Fruit fly (Drosophila melanogaster) whole organism, embryonic: ENCODE data around the gene CG44837.

Experiments used
- Atf-2 ChIP-seq: fragments of 200-800 bp; sonication (Bioruptor generic); optimal IDR thresholded peaks from 2 replicates; lab custom pipeline; 2016; ENCODE audit warnings: missing biosample characterization, missing genetic modification characterization
- CG1024 ChIP-seq: fragments of 200-800 bp; sonication (Bioruptor generic); IDR thresholded peaks from 2 replicates; pipeline ENCODE4 v1.3.6; 2022; ENCODE audit warnings: missing biosample characterization, missing genetic modification characterization
- CG10431 ChIP-seq: fragments of 200-800 bp; sonication (Bioruptor generic); optimal IDR thresholded peaks from 3 replicates; lab custom pipeline; 2018; ENCODE audit warnings: missing biosample characterization, mild to moderate bottlenecking, missing genetic modification characterization
- CG11085 ChIP-seq: fragments of 200-800 bp; sonication (Bioruptor generic); IDR thresholded peaks from 2 replicates; pipeline ENCODE4 v1.3.6; 2022; ENCODE audit warnings: missing biosample characterization, missing genetic modification characterization
- CG11456 ChIP-seq: fragments of 200-800 bp; sonication (Bioruptor generic); IDR thresholded peaks from 3 replicates; pipeline ENCODE4 v1.3.6; 2022; ENCODE audit warnings: missing biosample characterization, missing genetic modification characterization
- CG12104 ChIP-seq: fragments of 200-800 bp; sonication (Bioruptor generic); optimal IDR thresholded peaks from 3 replicates; lab custom pipeline; 2016; ENCODE audit warnings: missing biosample characterization, missing genetic modification characterization
- CG13775 ChIP-seq: fragments of 200-800 bp; sonication (Bioruptor generic); optimal IDR thresholded peaks from 3 replicates; lab custom pipeline; 2017; ENCODE audit warnings: missing biosample characterization, mild to moderate bottlenecking, missing genetic modification characterization
- CG14441 ChIP-seq: fragments of 200-800 bp; sonication (Bioruptor generic); IDR thresholded peaks from 2 replicates; pipeline ENCODE4 v1.3.6; 2022; ENCODE audit warnings: missing biosample characterization, missing genetic modification characterization
- CG15011 ChIP-seq: fragments of 200-800 bp; sonication (Bioruptor generic); optimal IDR thresholded peaks from 3 replicates; lab custom pipeline; 2018; ENCODE audit warnings: missing biosample characterization, mild to moderate bottlenecking, missing genetic modification characterization
- CG15479 ChIP-seq: fragments of 200-800 bp; sonication (Bioruptor generic); optimal IDR thresholded peaks from 3 replicates; lab custom pipeline; 2019; ENCODE audit warnings: missing biosample characterization, mild to moderate bottlenecking, missing genetic modification characterization, moderate library complexity
- CG16863 ChIP-seq: fragments of 200-800 bp; sonication (Bioruptor generic); optimal IDR thresholded peaks from 3 replicates; lab custom pipeline; 2016; ENCODE audit warnings: missing biosample characterization, missing genetic modification characterization
- CG3838 ChIP-seq: fragments of 200-800 bp; sonication (Bioruptor generic); optimal IDR thresholded peaks from 3 replicates; lab custom pipeline; 2016; ENCODE audit warnings: missing biosample characterization, missing genetic modification characterization
- CG7786 ChIP-seq: fragments of 200-800 bp; sonication (Bioruptor generic); optimal IDR thresholded peaks from 2 replicates; lab custom pipeline; 2016; ENCODE audit warnings: missing biosample characterization, missing genetic modification characterization
- CG8478 ChIP-seq: fragments of >200 bp; optimal IDR thresholded peaks from 2 replicates; lab custom pipeline; 2018
- CG9932 ChIP-seq: fragments of 200-800 bp; sonication (Bioruptor generic); IDR thresholded peaks from 2 replicates; pipeline ENCODE4 v1.3.6; 2022; ENCODE audit warnings: missing biosample characterization, missing genetic modification characterization
- Camta ChIP-seq: fragments of 200-800 bp; sonication (Bioruptor generic); optimal IDR thresholded peaks from 2 replicates; lab custom pipeline; 2016; ENCODE audit warnings: missing biosample characterization, missing genetic modification characterization
- CkIIα-i1 ChIP-seq: fragments of 200-800 bp; sonication (Bioruptor generic); IDR thresholded peaks from 2 replicates; pipeline ENCODE4 v1.3.6; 2022; ENCODE audit warnings: missing biosample characterization, missing genetic modification characterization
- Drgx ChIP-seq: fragments of 200-800 bp; sonication (Bioruptor generic); IDR thresholded peaks from 2 replicates; pipeline ENCODE4 v1.3.6; 2022; ENCODE audit warnings: missing biosample characterization, missing genetic modification characterization
- ERR ChIP-seq: fragments of 200-800 bp; sonication (Bioruptor generic); optimal IDR thresholded peaks from 2 replicates; lab custom pipeline; 2016; ENCODE audit warnings: missing biosample characterization, missing genetic modification characterization
- GATAe ChIP-seq: fragments of 200-800 bp; sonication (Bioruptor generic); conservative IDR thresholded peaks from 2 replicates; pipeline ENCODE4 v1.3.6; 2022; ENCODE audit warnings: missing biosample characterization, missing genetic modification characterization
- Gug ChIP-seq: fragments of 200-800 bp; sonication (Bioruptor generic); IDR thresholded peaks from 4 replicates; pipeline ENCODE4 v1.3.6; 2022; ENCODE audit warnings: missing biosample characterization, missing genetic modification characterization
- HLH54F ChIP-seq: fragments of 200-800 bp; sonication (Bioruptor generic); optimal IDR thresholded peaks from 3 replicates; lab custom pipeline; 2016; ENCODE audit warnings: missing biosample characterization, missing genetic modification characterization
- Lhr ChIP-seq: fragments of 200-800 bp; sonication (Bioruptor generic); optimal IDR thresholded peaks from 3 replicates; lab custom pipeline; 2017; ENCODE audit warnings: mild to moderate bottlenecking, missing biosample characterization, missing genetic modification reagents, missing genetic modification characterization
- Oli ChIP-seq: fragments of 200-800 bp; sonication (Bioruptor generic); optimal IDR thresholded peaks from 2 replicates; lab custom pipeline; 2018; ENCODE audit warnings: missing biosample characterization, mild to moderate bottlenecking, missing genetic modification characterization, moderate library complexity
- Opbp ChIP-seq: fragments of 200-800 bp; sonication (Bioruptor generic); IDR thresholded peaks from 3 replicates; pipeline ENCODE4 v1.3.6; 2022; ENCODE audit warnings: missing biosample characterization, missing genetic modification characterization; ENCODE audit not compliant: partially characterized antibody
- Sry-β ChIP-seq: fragments of 200-800 bp; sonication (Bioruptor generic); optimal IDR thresholded peaks from 2 replicates; lab custom pipeline; 2018; ENCODE audit warnings: missing biosample characterization, mild to moderate bottlenecking, missing genetic modification characterization, moderate library complexity
- Usf ChIP-seq: fragments of 200-800 bp; sonication (Bioruptor generic); optimal IDR thresholded peaks from 2 replicates; lab custom pipeline; 2017; ENCODE audit warnings: missing genotype, missing biosample characterization, missing genetic modification characterization
- ap ChIP-seq: fragments of 200-800 bp; sonication (Bioruptor generic); IDR thresholded peaks from 2 replicates; pipeline ENCODE4 v1.3.6; 2022; ENCODE audit warnings: missing biosample characterization, missing genetic modification characterization
- btn ChIP-seq: fragments of 200-800 bp; sonication (Bioruptor generic); optimal IDR thresholded peaks from 2 replicates; lab custom pipeline; 2016; ENCODE audit warnings: missing biosample characterization, missing genetic modification characterization
- chm ChIP-seq: fragments of 200-800 bp; sonication (Bioruptor generic); IDR thresholded peaks from 2 replicates; pipeline ENCODE4 v1.3.6; 2022; ENCODE audit warnings: missing biosample characterization, missing genetic modification characterization
- crc ChIP-seq: fragments of 200-800 bp; sonication (Bioruptor generic); optimal IDR thresholded peaks from 2 replicates; lab custom pipeline; 2016; ENCODE audit warnings: missing biosample characterization, missing genetic modification characterization
- dan ChIP-seq: fragments of 200-800 bp; sonication (Bioruptor generic); IDR thresholded peaks from 2 replicates; pipeline ENCODE4 v1.3.6; 2022; ENCODE audit warnings: missing biosample characterization, missing genetic modification characterization
- dmrt99B ChIP-seq: fragments of 200-800 bp; sonication (Bioruptor generic); optimal IDR thresholded peaks from 2 replicates; lab custom pipeline; 2018; ENCODE audit warnings: missing biosample characterization, mild to moderate bottlenecking, missing genetic modification characterization, moderate library complexity
- emc ChIP-seq: fragments of 200-800 bp; sonication (Bioruptor generic); optimal IDR thresholded peaks from 2 replicates; lab custom pipeline; 2016; ENCODE audit warnings: missing biosample characterization, missing genetic modification characterization
- gfzf ChIP-seq: fragments of 200-800 bp; sonication (Bioruptor generic); optimal IDR thresholded peaks from 2 replicates; lab custom pipeline; 2016; ENCODE audit warnings: missing biosample characterization, mild to moderate bottlenecking, missing genetic modification characterization, moderate library complexity
- gro ChIP-seq: fragments of 200-800 bp; sonication (Bioruptor generic); optimal IDR thresholded peaks from 2 replicates; lab custom pipeline; 2016; ENCODE audit warnings: missing biosample characterization, missing genetic modification characterization
- gsb-n ChIP-seq: fragments of 200-800 bp; sonication (Bioruptor generic); optimal IDR thresholded peaks from 3 replicates; lab custom pipeline; 2018; ENCODE audit warnings: missing biosample characterization, mild to moderate bottlenecking, missing genetic modification characterization
- hkb ChIP-seq, 2 experiments: fragments of 200-800 bp in 1 of 2; fragments of >200 bp in 1 of 2; sonication (Bioruptor generic) in 1 of 2; IDR thresholded peaks in 1 of 2; optimal IDR thresholded peaks in 1 of 2; 2 replicates each; pipeline versions ENCODE4 v1.3.6 to Lab custom; 2017 to 2022; ENCODE audit warnings: missing biosample characterization in 1 of 2, missing genetic modification characterization in 1 of 2
- kah ChIP-seq: fragments of 200-800 bp; sonication (Bioruptor generic); optimal IDR thresholded peaks from 2 replicates; lab custom pipeline; 2018; ENCODE audit warnings: missing biosample characterization, mild to moderate bottlenecking, missing genetic modification characterization
- kay ChIP-seq: fragments of 200-800 bp; sonication (Bioruptor generic); optimal IDR thresholded peaks from 2 replicates; lab custom pipeline; 2016; ENCODE audit warnings: missing biosample characterization, missing genetic modification characterization
- lilli ChIP-seq: fragments of 200-800 bp; sonication (Bioruptor generic); optimal IDR thresholded peaks from 3 replicates; lab custom pipeline; 2016; ENCODE audit warnings: missing biosample characterization, missing genetic modification characterization
- lov ChIP-seq, 2 experiments: fragments of 200-800 bp in 1 of 2; fragments of >200 bp in 1 of 2; sonication (Bioruptor generic) in 1 of 2; IDR thresholded peaks in 1 of 2; optimal IDR thresholded peaks in 1 of 2; 2 replicates in 1 of 2; 3 replicates in 1 of 2; pipeline versions ENCODE4 v1.3.6 to Lab custom; 2017 to 2022; ENCODE audit warnings: missing biosample characterization in 1 of 2, missing genetic modification characterization in 1 of 2
- luna ChIP-seq: fragments of 200-800 bp; sonication (Bioruptor generic); optimal IDR thresholded peaks from 2 replicates; lab custom pipeline; 2016; ENCODE audit warnings: missing biosample characterization, missing genetic modification characterization
- odd ChIP-seq: fragments of 200-800 bp; sonication (Bioruptor generic); optimal IDR thresholded peaks from 2 replicates; lab custom pipeline; 2017; ENCODE audit warnings: missing biosample characterization, mild to moderate bottlenecking, missing genetic modification characterization
- scrt ChIP-seq: fragments of 200-800 bp; sonication (Bioruptor generic); optimal IDR thresholded peaks from 2 replicates; lab custom pipeline; 2018; ENCODE audit warnings: missing biosample characterization, mild to moderate bottlenecking, missing genetic modification characterization, moderate library complexity
- sd ChIP-seq: fragments of 200-800 bp; sonication (Bioruptor generic); optimal IDR thresholded peaks from 3 replicates; lab custom pipeline; 2018; ENCODE audit warnings: missing biosample characterization, mild to moderate bottlenecking, missing genetic modification characterization, moderate library complexity
- sima ChIP-seq: fragments of 200-800 bp; sonication (Bioruptor generic); optimal IDR thresholded peaks from 2 replicates; lab custom pipeline; 2016; ENCODE audit warnings: missing biosample characterization, missing genetic modification characterization
- tll ChIP-seq, 2 experiments: fragments of 200-800 bp in 1 of 2; fragments of >200 bp in 1 of 2; sonication (Bioruptor generic) in 1 of 2; optimal IDR thresholded peaks; 2 replicates each; lab custom pipeline; 2017 to 2019; ENCODE audit warnings: missing biosample characterization in 2 of 2, missing genetic modification characterization in 2 of 2, mild to moderate bottlenecking in 1 of 2, moderate library complexity in 1 of 2
- unc-4 ChIP-seq: fragments of 200-800 bp; sonication (Bioruptor generic); IDR thresholded peaks from 2 replicates; pipeline ENCODE4 v1.3.6; 2022; ENCODE audit warnings: missing biosample characterization, missing genetic modification characterization; ENCODE audit not compliant: partially characterized antibody

Gene CG44837

dm6 chr3L:11819639-11820456 is 118.8 kb downstream of the CG44837 start (continued):
- TF ChIP-seq luna (GFP tag; lab: Kevin White, UChicago) (no peak), CG15011 (no peak), CG3838 (GFP tag; lab: Kevin White, UChicago) (no peak), gro (GFP tag; lab: Kevin White, UChicago) (no peak), CG13775 (GFP tag; lab: Kevin White, UChicago) (no peak), HLH54F (GFP tag; lab: Kevin White, UChicago) (peak; percentile 26), CG9932 (peak; percentile 55), Drgx (GFP tag; lab: Robert Waterston, UW) (peak; percentile 56; the same call in 1 of the 2 replicates), lov (optimal IDR thresholded peaks at IDR 0.05; lab: Kevin White, UChicago) (no peak), lov (GFP tag; IDR thresholded peaks at IDR 0.05; lab: Robert Waterston, UW) (no peak), emc (GFP tag; lab: Kevin White, UChicago) (no peak), ERR (GFP tag; lab: Kevin White, UChicago) (peak; percentile 10), gfzf (GFP tag; lab: Kevin White, UChicago) (no peak), Sry-β (GFP tag; lab: Kevin White, UChicago) (no peak), hkb (optimal IDR thresholded peaks at IDR 0.05; lab: Kevin White, UChicago) (no peak), hkb (GFP tag; IDR thresholded peaks at IDR 0.05; lab: Robert Waterston, UW) (peak; percentile 44; the same call in 1 of the 2 replicates), CG11456 (GFP tag; lab: Robert Waterston, UW) (peak; percentile 55; the same call in 1 of the 3 replicates), lilli (GFP tag; lab: Kevin White, UChicago) (peak; percentile 53), dmrt99B (tag; lab: Kevin White, UChicago) (no peak), Lhr (GFP tag; lab: Kevin White, UChicago) (no peak), CG7786 (GFP tag; lab: Kevin White, UChicago) (no peak), GATAe (GFP tag; lab: Robert Waterston, UW) (no peak), CG10431 (GFP tag; lab: Kevin White, UChicago) (no peak), scrt (GFP tag; lab: Kevin White, UChicago) (peak; percentile 12), kah (GFP tag; lab: Kevin White, UChicago) (peak; percentile 44), odd (no peak), gsb-n (no peak), CG14441 (GFP tag; lab: Robert Waterston, UW) (peak; percentile 58; the same call in 1 of the 2 replicates), CG8478 (lab: Kevin White, UChicago) (no peak), Camta (GFP tag; lab: Kevin White, UChicago) (peak; percentile 24), CG12104 (GFP tag; lab: Kevin White, UChicago) (no peak), Oli (peak; percentile 17), sd (tag; lab: Kevin White, UChicago) (no peak), chm (peak; percentile 55; the same call in 1 of the 2 replicates), sima (GFP tag; lab: Kevin White, UChicago) (no peak), Atf-2 (GFP tag; lab: Kevin White, UChicago) (peak; percentile 17), Gug (GFP tag; lab: Robert Waterston, UW) (peak; percentile 29; the same call in 1 of the 4 replicates), unc-4 (peak; percentile 23; the same call in 1 of the 2 replicates), Opbp (GFP tag; lab: Robert Waterston, UW) (no peak), btn (no peak), CkIIα-i1 (no peak), dan (no peak), CG11085 (GFP tag; lab: Robert Waterston, UW) (no peak), CG1024 (GFP tag; lab: Robert Waterston, UW) (no peak), Usf (GFP tag; lab: Kevin White, UChicago) (no peak), CG16863 (GFP tag; lab: Kevin White, UChicago) (no peak), ap (GFP tag; lab: Robert Waterston, UW) (no peak), crc (no peak), tll (GFP tag; optimal IDR thresholded peaks at IDR 0.05; lab: Kevin White, UChicago) (no peak), CG15479 (GFP tag; lab: Kevin White, UChicago) (no peak), kay (GFP tag; lab: Kevin White, UChicago) (peak; percentile 69)
